Fruit fly (Drosophila melanogaster): ENCODE results near the gene CG6654.

- TF ChIP-seq Hr96 (GFP tag; optimal IDR thresholded peaks at IDR 0.05) (peak; percentile 38), ovo (GFP tag; optimal IDR thresholded peaks at IDR 0.05) (peak; percentile 28), CG7101 (tag; optimal IDR thresholded peaks at IDR 0.05) (no peak), CG1620 (GFP tag; optimal IDR thresholded peaks at IDR 0.05) (no peak), CG14711 (tag; optimal IDR thresholded peaks at IDR 0.05) (no peak), cic (GFP tag; optimal IDR thresholded peaks at IDR 0.05) (no peak), toe (GFP tag; optimal IDR thresholded peaks at IDR 0.05) (no peak), kay (GFP tag; ENCODE audit: borderline replicate concordance) (no peak), Mnt (GFP tag; optimal IDR thresholded peaks at IDR 0.05) (peak; percentile 96), CG7045 (GFP tag; optimal IDR thresholded peaks at IDR 0.05) (no peak)
These were observed 30.0 kb upstream of the CG6654 start for dm6 chr3R:15243452-15243851.
